Fruit fly (Drosophila melanogaster): ENCODE results near the gene CG45067.

CG45067 gene

dm6 chr3L:3148125-3149059 is 34.1 kb upstream of the CG45067 start, which contains the start of the genes Usp5 and BtbVII (continued):
- TF ChIP-seq stc (GFP tag; IDR thresholded peaks at IDR 0.05), result no peak
- TF ChIP-seq CG3838 (GFP tag; optimal IDR thresholded peaks at IDR 0.05), result no peak
- TF ChIP-seq ttk (GFP tag; IDR thresholded peaks at IDR 0.05), result no peak
- no peak for TF ChIP-seq MTF-1 (GFP tag; optimal IDR thresholded peaks at IDR 0.05; ENCODE audit: borderline replicate concordance)
- peak; percentile 54 for TF ChIP-seq CG9609 (GFP tag; optimal IDR thresholded peaks at IDR 0.05)
- peak; percentile 48 for TF ChIP-seq Taf1 (GFP tag; IDR thresholded peaks at IDR 0.05)
- no peak for TF ChIP-seq CG10274 (GFP tag; optimal IDR thresholded peaks at IDR 0.05)
- no peak for TF ChIP-seq CG15479 (GFP tag; optimal IDR thresholded peaks at IDR 0.05)
- no peak for TF ChIP-seq fd96Cb (tag; optimal IDR thresholded peaks at IDR 0.05)
- TF ChIP-seq CG7556 (GFP tag; optimal IDR thresholded peaks at IDR 0.05), result no peak
- no peak for TF ChIP-seq psq (GFP tag; optimal IDR thresholded peaks at IDR 0.05)
- peak; percentile 99 for TF ChIP-seq trem (tag; optimal IDR thresholded peaks at IDR 0.05)
- peak; percentile 90 for TF ChIP-seq Sin3A (optimal IDR thresholded peaks at IDR 0.05)
- peak; percentile 91 for TF ChIP-seq rib (GFP tag; IDR thresholded peaks at IDR 0.05)
- TF ChIP-seq cg (GFP tag; optimal IDR thresholded peaks at IDR 0.05), result no peak
- peak; percentile 96 for TF ChIP-seq Sry-δ (GFP tag; optimal IDR thresholded peaks at IDR 0.05)
- no peak for TF ChIP-seq HLHmδ (GFP tag; optimal IDR thresholded peaks at IDR 0.05)
- TF ChIP-seq CG17385 (GFP tag; optimal IDR thresholded peaks at IDR 0.05), result no peak
- TF ChIP-seq Kr (GFP tag; optimal IDR thresholded peaks at IDR 0.05), result no peak
- TF ChIP-seq vfl (GFP tag; optimal IDR thresholded peaks at IDR 0.05), result peak; percentile 51
- TF ChIP-seq org-1 (GFP tag; optimal IDR thresholded peaks at IDR 0.05), result peak; percentile 8
- TF ChIP-seq CG2120 (GFP tag; optimal IDR thresholded peaks at IDR 0.05), result peak; percentile 84
- peak; percentile 80 for TF ChIP-seq CG6791 (GFP tag; IDR thresholded peaks at IDR 0.05; ENCODE audit: partially characterized antibody)
- peak; percentile 99 for TF ChIP-seq CG34224 (GFP tag; IDR thresholded peaks at IDR 0.05; ENCODE audit: partially characterized antibody)
- peak; percentile 49 for TF ChIP-seq wek (GFP tag; optimal IDR thresholded peaks at IDR 0.05)
- peak; percentile 34; the same call in 1 of the 2 replicates for TF ChIP-seq CG14014 (GFP tag; IDR thresholded peaks at IDR 0.05)
- peak; percentile 62 for TF ChIP-seq mirr (GFP tag; optimal IDR thresholded peaks at IDR 0.05)
- peak; percentile 36; the same call in 1 of the 2 replicates for TF ChIP-seq al (GFP tag; IDR thresholded peaks at IDR 0.05)
- no peak for TF ChIP-seq yki (optimal IDR thresholded peaks at IDR 0.05)
- TF ChIP-seq Dll (GFP tag; IDR thresholded peaks at IDR 0.05; ENCODE audit: partially characterized antibody), result peak; percentile 100
- peak; percentile 50 for TF ChIP-seq CG30020 (tag; optimal IDR thresholded peaks at IDR 0.05)
- TF ChIP-seq CG11560 (tag; IDR thresholded peaks at IDR 0.05), result no peak
- peak; percentile 18 for TF ChIP-seq sd (tag; optimal IDR thresholded peaks at IDR 0.05)
- TF ChIP-seq Asciz (GFP tag; optimal IDR thresholded peaks at IDR 0.05), result no peak
- no peak for TF ChIP-seq esg (GFP tag; conservative IDR thresholded peaks at IDR 0.05)
- no peak for TF ChIP-seq CG17802 (tag; optimal IDR thresholded peaks at IDR 0.05)
- TF ChIP-seq trh (GFP tag; optimal IDR thresholded peaks at IDR 0.05), result no peak
- TF ChIP-seq CG9817 (tag; optimal IDR thresholded peaks at IDR 0.05), result peak; percentile 39
- TF ChIP-seq Dip2 (GFP tag; IDR thresholded peaks at IDR 0.05), result no peak
- peak; percentile 49 for TF ChIP-seq CG10543 (GFP tag; optimal IDR thresholded peaks at IDR 0.05)
- TF ChIP-seq Stat92E (GFP tag; optimal IDR thresholded peaks at IDR 0.05), result peak in 1 of 3 experiments; percentile 13
- no peak for TF ChIP-seq CG7372 (GFP tag; IDR thresholded peaks at IDR 0.05)
- TF ChIP-seq CG13894 (tag; optimal IDR thresholded peaks at IDR 0.05), result peak; percentile 75
- peak; percentile 73 for TF ChIP-seq HLH54F (GFP tag; optimal IDR thresholded peaks at IDR 0.05)
- TF ChIP-seq kah (GFP tag; optimal IDR thresholded peaks at IDR 0.05), result no peak
- peak; percentile 38 for TF ChIP-seq CG31365 (tag; optimal IDR thresholded peaks at IDR 0.05)
- TF ChIP-seq H15 (GFP tag; IDR thresholded peaks at IDR 0.05), result 0 out of 3 replicates have a peak, but pooled peaks have one; percentile 13
- TF ChIP-seq Hr51 (GFP tag; optimal IDR thresholded peaks at IDR 0.05), result peak; percentile 47 to 49

All from whole organism, embryonic.